Worm (Caenorhabditis elegans) whole organism, L4 larva: ENCODE results near the gene F55E10.1.

Experiments
- Y48G9A.11 ChIP-seq: fragments of 200-800 bp; sonication (Bioruptor generic); IDR thresholded peaks from 2 replicates; pipeline ENCODE4 v1.3.6; 2022; ENCODE audit warnings: missing genetic modification reagents, missing genetic modification characterization, missing compliant biosample characterization
- Y5F2A.4 ChIP-seq: fragments of 200-800 bp; sonication (Bioruptor generic); optimal IDR thresholded peaks from 2 replicates; lab custom pipeline; 2018; ENCODE audit warnings: mild to moderate bottlenecking, missing genetic modification characterization, missing compliant biosample characterization
- aha-1 ChIP-seq: fragments of 150-350 bp; peaks from one replicate; lab custom pipeline; 2014; ENCODE audit warnings: missing biosample characterization, missing genetic modification characterization
- aly-2 ChIP-seq: sonication (generic microtip); optimal IDR thresholded peaks from 2 replicates; lab custom pipeline; 2018; ENCODE audit warnings: missing biosample characterization, missing genetic modification characterization
- attf-4 ChIP-seq: sonication (generic microtip); optimal IDR thresholded peaks from 3 replicates; lab custom pipeline; 2017; ENCODE audit warnings: missing biosample characterization, missing genetic modification characterization
- ceh-28 ChIP-seq: fragments of 150-350 bp; optimal IDR thresholded peaks from 2 replicates; lab custom pipeline; 2014; ENCODE audit warnings: missing biosample characterization, missing genetic modification reagents, missing genetic modification characterization
- ceh-44 ChIP-seq: fragments of 200-800 bp; sonication (Bioruptor generic); IDR thresholded peaks from 2 replicates; pipeline ENCODE4 v1.3.6; 2022; ENCODE audit warnings: missing genetic modification reagents, missing genetic modification characterization, missing compliant biosample characterization
- ceh-62 ChIP-seq: sonication (generic microtip); optimal IDR thresholded peaks from 2 replicates; lab custom pipeline; 2017; ENCODE audit warnings: missing biosample characterization, missing genetic modification characterization
- daf-12 ChIP-seq: fragments of 150-350 bp; optimal IDR thresholded peaks from 2 replicates; lab custom pipeline; 2014; ENCODE audit warnings: missing biosample characterization, missing genetic modification reagents, missing genetic modification characterization
- dmd-8 ChIP-seq: fragments of 200-800 bp; sonication (Bioruptor generic); IDR thresholded peaks from 2 replicates; pipeline ENCODE4 v1.3.6; 2022; ENCODE audit warnings: missing genetic modification characterization, missing compliant biosample characterization
- egl-27 ChIP-seq: sonication (generic microtip); optimal IDR thresholded peaks from 3 replicates; lab custom pipeline; 2017; ENCODE audit warnings: missing biosample characterization, missing genetic modification reagents, missing genetic modification characterization
- gei-8 ChIP-seq: fragments of 200-800 bp; sonication (Bioruptor generic); optimal IDR thresholded peaks from 2 replicates; lab custom pipeline; 2018; ENCODE audit warnings: mild to moderate bottlenecking, missing genetic modification characterization, missing compliant biosample characterization
- hlh-30 ChIP-seq: sonication (generic microtip); optimal IDR thresholded peaks from 2 replicates; lab custom pipeline; 2017; ENCODE audit warnings: antibody characterized with exemption, mild to moderate bottlenecking, missing genetic modification characterization, missing compliant biosample characterization; ENCODE audit not compliant: insufficient read depth
- jun-1 ChIP-seq: fragments of 150-350 bp; optimal IDR thresholded peaks from 2 replicates; lab custom pipeline; 2014; ENCODE audit warnings: missing biosample characterization, missing genetic modification reagents, missing genetic modification characterization
- lin-29 ChIP-seq: fragments of 200-800 bp; sonication (Bioruptor generic); IDR thresholded peaks from 2 replicates; pipeline ENCODE4 v1.3.6; 2022; ENCODE audit warnings: missing genetic modification reagents, missing genetic modification characterization, missing compliant biosample characterization
- lin-39 ChIP-seq: fragments of 150-350 bp; optimal IDR thresholded peaks from 2 replicates; lab custom pipeline; 2014; ENCODE audit warnings: missing biosample characterization, missing genetic modification reagents, missing genetic modification characterization
- madf-5 ChIP-seq, 2 experiments: fragments of 200-800 bp; sonication (Bioruptor generic); IDR thresholded peaks; 2 replicates each; pipeline ENCODE4 v1.3.6; 2022; ENCODE audit warnings: missing compliant biosample characterization in 2 of 2, missing genetic modification characterization in 2 of 2
- madf-9 ChIP-seq: fragments of 200-800 bp; sonication (Bioruptor generic); conservative IDR thresholded peaks from 2 replicates; pipeline ENCODE4 v1.3.6; 2022; ENCODE audit warnings: missing genetic modification reagents, missing genetic modification characterization, missing compliant biosample characterization
- mdl-1 ChIP-seq, 2 experiments: fragments of 150-350 bp in 1 of 2; sonication (generic microtip) in 1 of 2; optimal IDR thresholded peaks; 2 replicates each; lab custom pipeline; 2014 to 2017; ENCODE audit warnings: missing biosample characterization in 2 of 2, missing genetic modification characterization in 2 of 2
- mdt-29 ChIP-seq: fragments of 200-800 bp; sonication (Bioruptor generic); IDR thresholded peaks from 2 replicates; pipeline ENCODE4 v1.3.6; 2022; ENCODE audit warnings: missing genetic modification reagents, missing genetic modification characterization, missing compliant biosample characterization
- mep-1 ChIP-seq: fragments of 150-350 bp; sonication (generic microtip); optimal IDR thresholded peaks from 3 replicates; lab custom pipeline; 2014; ENCODE audit warnings: missing biosample characterization, missing genetic modification characterization
- mxl-2 ChIP-seq: fragments of 200-800 bp; sonication (Bioruptor generic); conservative IDR thresholded peaks from 2 replicates; pipeline ENCODE4 v1.3.6; 2022; ENCODE audit warnings: missing genetic modification reagents, missing genetic modification characterization, missing compliant biosample characterization
- mxl-3 ChIP-seq: fragments of 200-800 bp; sonication (Bioruptor generic); optimal IDR thresholded peaks from 2 replicates; lab custom pipeline; 2018; ENCODE audit warnings: mild to moderate bottlenecking, missing genetic modification characterization, missing compliant biosample characterization
- nhr-102 ChIP-seq: sonication (generic microtip); optimal IDR thresholded peaks from 2 replicates; lab custom pipeline; 2016; ENCODE audit warnings: mild to moderate bottlenecking, missing genetic modification characterization, moderate library complexity, missing compliant biosample characterization
- nhr-111 ChIP-seq: fragments of 200-800 bp; sonication (Bioruptor generic); optimal IDR thresholded peaks from 2 replicates; lab custom pipeline; 2018; ENCODE audit warnings: mild to moderate bottlenecking, missing genetic modification characterization, missing compliant biosample characterization
- nhr-237 ChIP-seq: sonication (generic microtip); optimal IDR thresholded peaks from 2 replicates; lab custom pipeline; 2017; ENCODE audit warnings: missing biosample characterization, missing genetic modification characterization
- nhr-25 ChIP-seq: sonication (generic microtip); optimal IDR thresholded peaks from 2 replicates; lab custom pipeline; 2017; ENCODE audit warnings: missing genetic modification characterization, mild to moderate bottlenecking, missing compliant biosample characterization, antibody characterized with exemption, moderate library complexity, borderline replicate concordance; ENCODE audit not compliant: insufficient read depth
- nhr-6 ChIP-seq: fragments of 150-350 bp; optimal IDR thresholded peaks from 2 replicates; lab custom pipeline; 2014; ENCODE audit warnings: missing biosample characterization, missing genetic modification characterization
- nhr-77 ChIP-seq: fragments of 150-350 bp; optimal IDR thresholded peaks from 2 replicates; lab custom pipeline; 2014; ENCODE audit warnings: missing biosample characterization, missing genetic modification characterization
- pha-4 ChIP-seq, 2 experiments: fragments of 150-350 bp in 1 of 2; fragments of 200-800 bp in 1 of 2; sonication (Bioruptor generic) in 1 of 2; IDR thresholded peaks in 1 of 2; optimal IDR thresholded peaks in 1 of 2; 2 replicates each; pipeline versions ENCODE4 v1.3.6 to Lab custom; 2014 to 2022; ENCODE audit warnings: missing genetic modification characterization in 2 of 2, missing genetic modification reagents in 2 of 2, missing biosample characterization in 1 of 2, missing compliant biosample characterization in 1 of 2
- sdz-12 ChIP-seq: fragments of 200-800 bp; sonication (Bioruptor generic); optimal IDR thresholded peaks from 2 replicates; lab custom pipeline; 2018; ENCODE audit warnings: mild to moderate bottlenecking, missing genetic modification characterization, missing compliant biosample characterization
- set-16 ChIP-seq: fragments of 200-800 bp; sonication (Bioruptor generic); IDR thresholded peaks from 2 replicates; pipeline ENCODE4 v1.3.6; 2022; ENCODE audit warnings: missing genetic modification reagents, missing genetic modification characterization, missing compliant biosample characterization
- snpc-4 ChIP-seq: fragments of 150-350 bp; optimal IDR thresholded peaks from 2 replicates; lab custom pipeline; 2014; ENCODE audit warnings: missing biosample characterization, missing genetic modification characterization
- spr-1 ChIP-seq: sonication (generic microtip); optimal IDR thresholded peaks from 2 replicates; lab custom pipeline; 2016; ENCODE audit warnings: mild to moderate bottlenecking, missing genetic modification characterization, missing compliant biosample characterization
- spr-3 ChIP-seq: fragments of 200-800 bp; sonication (Bioruptor generic); optimal IDR thresholded peaks from 2 replicates; lab custom pipeline; 2018; ENCODE audit warnings: mild to moderate bottlenecking, missing genetic modification characterization, missing compliant biosample characterization
- tag-97 ChIP-seq: fragments of 200-800 bp; sonication (Bioruptor generic); IDR thresholded peaks from 2 replicates; pipeline ENCODE4 v1.3.6; 2022; ENCODE audit warnings: missing genetic modification characterization, missing compliant biosample characterization
- unc-39 ChIP-seq: sonication (generic microtip); optimal IDR thresholded peaks from 2 replicates; lab custom pipeline; 2017; ENCODE audit warnings: missing biosample characterization, missing genetic modification characterization
- zag-1 ChIP-seq: fragments of 150-350 bp; optimal IDR thresholded peaks from 2 replicates; lab custom pipeline; 2014; ENCODE audit warnings: missing biosample characterization, missing genetic modification characterization
- zip-11 ChIP-seq: fragments of 200-800 bp; sonication (Bioruptor generic); IDR thresholded peaks from 2 replicates; pipeline ENCODE4 v1.3.6; 2022; ENCODE audit warnings: missing genetic modification characterization, missing compliant biosample characterization

The F55E10.1 gene

DNA sequence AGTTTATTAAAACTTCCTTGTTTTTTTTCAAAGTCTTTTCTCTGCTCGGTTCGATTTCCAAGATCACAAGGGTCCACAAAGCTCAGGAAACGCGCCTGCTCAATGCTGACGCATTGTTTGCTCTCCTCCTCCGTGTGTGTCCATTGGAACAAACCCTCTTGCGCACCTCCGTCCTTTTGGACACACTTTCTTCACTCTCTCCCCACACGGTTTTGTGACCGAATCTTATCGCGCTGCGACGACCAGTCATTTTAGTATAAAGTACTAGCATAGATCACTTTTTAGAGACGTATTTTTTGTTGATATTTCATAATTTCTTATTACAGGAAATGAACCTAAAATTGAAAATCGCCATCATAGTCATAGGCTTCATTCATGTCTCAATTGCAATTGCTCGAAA lies 26.4 kb downstream of the F55E10.1 start (continued):
- no peak for TF ChIP-seq snpc-4 (tag; lab: Kevin White, UChicago)
- TF ChIP-seq madf-5 (GFP tag; IDR thresholded peaks at IDR 0.05; lab: Robert Waterston, UW): no peak
- TF ChIP-seq ceh-28: no peak
- TF ChIP-seq lin-39 (tag; lab: Kevin White, UChicago): no peak
- no peak for TF ChIP-seq daf-12 (tag; lab: Kevin White, UChicago)
- peak in 1 of 2 experiments; percentile 57 for TF ChIP-seq mdl-1 (tag; optimal IDR thresholded peaks at IDR 0.05; lab: Kevin White, UChicago)
- 0 out of 2 replicates have a peak, but pooled peaks have one; percentile 52 for TF ChIP-seq pha-4 (GFP tag; IDR thresholded peaks at IDR 0.05; lab: Robert Waterston, UW)
- no peak for TF ChIP-seq pha-4 (tag; optimal IDR thresholded peaks at IDR 0.05; lab: Kevin White, UChicago)
- peak; percentile 40 for TF ChIP-seq nhr-25 (tag; lab: Kevin White, UChicago)
- no peak for TF ChIP-seq ceh-62 (tag; lab: Kevin White, UChicago)
- TF ChIP-seq zip-11 (GFP tag; lab: Robert Waterston, UW): no peak
- no peak for TF ChIP-seq aly-2
- no peak for TF ChIP-seq dmd-8 (GFP tag; lab: Robert Waterston, UW)
- TF ChIP-seq aha-1 (tag; lab: Kevin White, UChicago): peak; percentile 99
- peak; percentile 53 for TF ChIP-seq mxl-3 (GFP tag; lab: Kevin White, UChicago)
- TF ChIP-seq hlh-30 (tag; lab: Kevin White, UChicago): peak; percentile 87
- no peak for TF ChIP-seq set-16
- no peak for TF ChIP-seq lin-29 (GFP tag; lab: Robert Waterston, UW)
- no peak for TF ChIP-seq jun-1 (tag; lab: Kevin White, UChicago)
- TF ChIP-seq nhr-111: no peak
- peak; percentile 90 for TF ChIP-seq mep-1 (tag; lab: Kevin White, UChicago)
- no peak for TF ChIP-seq Y48G9A.11
- no peak for TF ChIP-seq ceh-44 (GFP tag; lab: Robert Waterston, UW)
- TF ChIP-seq nhr-237: no peak
- no peak for TF ChIP-seq zag-1 (tag; lab: Kevin White, UChicago)
- no peak for TF ChIP-seq gei-8 (GFP tag; lab: Kevin White, UChicago)
- no peak for TF ChIP-seq madf-9 (GFP tag; lab: Robert Waterston, UW)
- TF ChIP-seq Y5F2A.4: no peak
- no peak for TF ChIP-seq sdz-12 (GFP tag; lab: Kevin White, UChicago)
- TF ChIP-seq unc-39 (tag; lab: Kevin White, UChicago): no peak
- no peak for TF ChIP-seq attf-4 (tag; lab: Kevin White, UChicago)
- no peak for TF ChIP-seq egl-27 (tag; lab: Kevin White, UChicago)
- peak; percentile 83 for TF ChIP-seq nhr-6 (tag; lab: Kevin White, UChicago)
- peak; percentile 32 for TF ChIP-seq spr-1 (tag; lab: Kevin White, UChicago)
- TF ChIP-seq nhr-77: peak; percentile 73
- TF ChIP-seq nhr-102 (tag; lab: Kevin White, UChicago): no peak
- TF ChIP-seq spr-3 (GFP tag; lab: Kevin White, UChicago): no peak

DNA sequence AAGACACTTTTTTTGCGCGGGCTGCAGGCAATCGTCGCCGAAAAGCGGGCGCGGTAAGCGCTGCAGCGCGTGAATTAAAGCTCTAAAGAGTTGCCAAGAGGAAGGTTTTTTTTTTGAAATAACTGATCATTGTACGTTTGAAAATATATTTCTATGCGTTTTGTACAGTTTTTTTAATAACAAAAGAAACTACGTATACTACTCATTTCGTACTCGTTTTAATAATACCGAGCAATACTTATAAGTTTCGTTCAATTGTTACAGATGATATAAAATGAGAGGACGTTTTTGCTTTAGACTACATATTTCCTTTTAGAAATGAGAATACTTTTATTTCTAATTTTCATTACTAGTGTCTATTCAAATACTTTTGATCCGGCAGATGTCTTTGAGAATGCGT lies 30.1 kb downstream of the F55E10.1 start, which contains the start of gene nep-15:
Gene nep-15 (plus strand): TSS at position 301 of the 400 bp plus-strand sequence.
- TF ChIP-seq spr-1 (tag; lab: Kevin White, UChicago): no peak
- TF ChIP-seq mdt-29 (GFP tag; lab: Robert Waterston, UW): no peak
- TF ChIP-seq ceh-44 (GFP tag; lab: Robert Waterston, UW): no peak
- TF ChIP-seq tag-97 (GFP tag; lab: Robert Waterston, UW): no peak
- no peak for TF ChIP-seq nhr-102 (tag; lab: Kevin White, UChicago)
- TF ChIP-seq egl-27 (tag; lab: Kevin White, UChicago): no peak
- TF ChIP-seq mxl-2 (GFP tag; lab: Robert Waterston, UW): no peak
- no peak for TF ChIP-seq nhr-77
